Fruit fly (Drosophila melanogaster) S2 (cell line): ENCODE data around the gene CG14961.

Experiments used
- CG8478 ChIP-seq: fragments of >200 bp; optimal IDR thresholded peaks from 2 replicates; lab custom pipeline; 2018
- CTCF ChIP-seq, 2 experiments: fragments of >200 bp; optimal IDR thresholded peaks; 2 replicates each; lab custom pipeline; 2018

dm6 chr3L:3350572-3351343, 20.9 kb downstream of the CG14961 start:
- TF ChIP-seq CTCF (optimal IDR thresholded peaks at IDR 0.05; lab: Kevin White, UChicago), result no peak
- no peak for TF ChIP-seq CG8478 (lab: Kevin White, UChicago)
